Worm (Caenorhabditis elegans) whole organism, midembryonic: ENCODE data around the gene T09A12.1.

Source experiments
- T22C8.4 ChIP-seq: fragments of 200-800 bp; sonication (Bioruptor generic); IDR thresholded peaks from 2 replicates; pipeline ENCODE4 v1.3.6; 2022; ENCODE audit warnings: missing genetic modification characterization, missing compliant biosample characterization
- flt-1 ChIP-seq: fragments of 200-800 bp; sonication (Bioruptor generic); IDR thresholded peaks from 2 replicates; pipeline ENCODE4 v1.3.6; 2022; ENCODE audit warnings: missing genetic modification characterization, missing compliant biosample characterization
- klf-2 ChIP-seq: fragments of 200-800 bp; sonication (Bioruptor generic); conservative IDR thresholded peaks from 2 replicates; pipeline ENCODE4 v1.3.6; 2022; ENCODE audit warnings: missing genetic modification reagents, missing genetic modification characterization, missing compliant biosample characterization
- med-1 ChIP-seq: sonication (generic microtip); optimal IDR thresholded peaks from 2 replicates; lab custom pipeline; 2017; ENCODE audit warnings: missing genetic modification characterization, mild to moderate bottlenecking, missing compliant biosample characterization, antibody characterized with exemption, missing genetic modification reagents; ENCODE audit not compliant: insufficient read depth
- ref-1 ChIP-seq: fragments of 200-800 bp; sonication (Bioruptor generic); conservative IDR thresholded peaks from 2 replicates; pipeline ENCODE4 v1.3.6; 2022; ENCODE audit warnings: missing genetic modification reagents, missing genetic modification characterization, missing compliant biosample characterization
- tab-1 ChIP-seq: fragments of 200-800 bp; sonication (Bioruptor generic); IDR thresholded peaks from 2 replicates; pipeline ENCODE4 v1.3.6; 2022; ENCODE audit warnings: missing genetic modification characterization, missing compliant biosample characterization
- ztf-23 ChIP-seq: fragments of 200-800 bp; sonication (Bioruptor generic); IDR thresholded peaks from 2 replicates; pipeline ENCODE4 v1.3.6; 2022; ENCODE audit warnings: missing genetic modification reagents, missing genetic modification characterization, missing compliant biosample characterization
- ztf-29 ChIP-seq: fragments of 200-800 bp; sonication (Bioruptor generic); IDR thresholded peaks from 2 replicates; pipeline ENCODE4 v1.3.6; 2022; ENCODE audit warnings: missing genetic modification reagents, missing genetic modification characterization, missing compliant biosample characterization

DNA sequence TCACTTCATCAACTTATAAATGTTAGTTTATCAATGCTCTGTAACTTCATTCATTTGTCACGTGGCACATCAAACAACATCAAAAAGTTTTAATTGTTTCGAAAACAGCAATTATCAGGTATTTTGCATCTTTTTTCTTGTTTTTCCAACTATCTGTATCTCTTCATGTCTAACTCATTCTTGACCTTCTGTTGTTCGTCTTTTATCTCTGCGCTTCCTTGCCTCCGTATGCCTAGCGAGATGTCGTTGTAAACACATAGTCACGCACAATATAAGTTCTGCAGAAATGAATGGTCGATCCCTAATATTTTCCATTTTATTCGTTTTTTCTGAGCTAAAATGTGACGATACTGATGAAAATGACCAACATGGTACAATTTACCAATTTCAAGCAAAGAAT lies 22.3 kb upstream of the T09A12.1 start, which contains the start of gene gpx-6:
- TF ChIP-seq med-1 (no peak), klf-2 (no peak), flt-1 (GFP tag; lab: Robert Waterston, UW) (no peak), T22C8.4 (no peak), ztf-23 (GFP tag; lab: Robert Waterston, UW) (no peak), tab-1 (GFP tag; lab: Robert Waterston, UW) (no peak), ztf-29 (GFP tag; lab: Robert Waterston, UW) (no peak), ref-1 (GFP tag; lab: Robert Waterston, UW) (no peak)
